Worm (Caenorhabditis elegans): ENCODE data around the gene Y59H11AR.3.

The Y59H11AR.3 gene

ce11 chrIV:8597504-8597903, 2.3 kb upstream of the Y59H11AR.3 start (continued):
- TF ChIP-seq ztf-11 (tag; optimal IDR thresholded peaks at IDR 0.05) (no peak), egl-27 (tag; optimal IDR thresholded peaks at IDR 0.05) (no peak), unc-30 (tag; optimal IDR thresholded peaks at IDR 0.05) (no peak), nhr-237 (tag; optimal IDR thresholded peaks at IDR 0.05) (no peak), ceh-90 (tag; optimal IDR thresholded peaks at IDR 0.05) (no peak), hlh-4 (tag; optimal IDR thresholded peaks at IDR 0.05) (no peak), aly-2 (tag; optimal IDR thresholded peaks at IDR 0.05) (no peak), nhr-84 (tag; optimal IDR thresholded peaks at IDR 0.05) (no peak), unc-62 (GFP tag; optimal IDR thresholded peaks at IDR 0.05) (no peak), unc-86 (tag; optimal IDR thresholded peaks at IDR 0.05) (no peak), pag-3 (tag; optimal IDR thresholded peaks at IDR 0.05; ENCODE audit: borderline replicate concordance, insufficient read depth) (no peak), ceh-82 (tag; optimal IDR thresholded peaks at IDR 0.05) (peak in 2 of 3 experiments; percentile 3 to 39), lir-3 (tag; optimal IDR thresholded peaks at IDR 0.05; ENCODE audit: poor library complexity) (peak; percentile 0), F16B12.6 (tag; optimal IDR thresholded peaks at IDR 0.05) (no peak), tlp-1 (tag; optimal IDR thresholded peaks at IDR 0.05) (no peak), dsc-1 (tag; optimal IDR thresholded peaks at IDR 0.05) (no peak), Y116A8C.19 (tag; optimal IDR thresholded peaks at IDR 0.05; ENCODE audit: borderline replicate concordance) (no peak), aha-1 (tag; optimal IDR thresholded peaks at IDR 0.05) (no peak), snpc-4 (tag; optimal IDR thresholded peaks at IDR 0.05) (no peak), mep-1 (tag; optimal IDR thresholded peaks at IDR 0.05) (peak; percentile 58), lin-35 (GFP tag; optimal IDR thresholded peaks at IDR 0.05) (peak; percentile 2 to 36), fkh-8 (tag; optimal IDR thresholded peaks at IDR 0.05) (no peak), snu-23 (GFP tag; optimal IDR thresholded peaks at IDR 0.05) (peak; percentile 48), nhr-76 (tag; optimal IDR thresholded peaks at IDR 0.05) (no peak), ama-1 (optimal IDR thresholded peaks at IDR 0.05) (no peak), tbx-2 (tag; optimal IDR thresholded peaks at IDR 0.05) (no peak), nhr-85 (tag) (peak; percentile 19), dpl-1 (GFP tag; optimal IDR thresholded peaks at IDR 0.05) (peak in 1 of 3 experiments; percentile 21), nhr-20 (tag; optimal IDR thresholded peaks at IDR 0.05) (no peak), blmp-1 (tag; optimal IDR thresholded peaks at IDR 0.05) (peak; percentile 86), vab-15 (tag; optimal IDR thresholded peaks at IDR 0.05) (no peak), zip-4 (GFP tag; optimal IDR thresholded peaks at IDR 0.05) (no peak), pqm-1 (tag; optimal IDR thresholded peaks at IDR 0.05) (no peak), irx-1 (tag; optimal IDR thresholded peaks at IDR 0.05) (no peak), lin-14 (GFP tag; optimal IDR thresholded peaks at IDR 0.05) (peak; percentile 62), ceh-63 (GFP tag; optimal IDR thresholded peaks at IDR 0.05) (no peak), lsy-2 (tag; optimal IDR thresholded peaks at IDR 0.05) (peak; percentile 29 to 58), efl-1 (optimal IDR thresholded peaks at IDR 0.05) (peak; percentile 63 to 82), efl-1 (GFP tag; optimal IDR thresholded peaks at IDR 0.05 in 1 of 2) (peak in 1 of 2 experiments; percentile 12), elt-2 (tag; optimal IDR thresholded peaks at IDR 0.05) (no peak), sup-37 (GFP tag; optimal IDR thresholded peaks at IDR 0.05) (no peak), ztf-4 (tag; optimal IDR thresholded peaks at IDR 0.05) (no peak), lin-15B (tag; optimal IDR thresholded peaks at IDR 0.05) (no peak)

- no peak for TF ChIP-seq ceh-88 (GFP tag; IDR thresholded peaks at IDR 0.05)
- no peak for TF ChIP-seq mep-1 (tag; optimal IDR thresholded peaks at IDR 0.05)
- TF ChIP-seq C34B4.2 (tag; optimal IDR thresholded peaks at IDR 0.05) = no peak
- no peak for TF ChIP-seq aly-2 (tag; optimal IDR thresholded peaks at IDR 0.05)
- TF ChIP-seq lin-35 (GFP tag; optimal IDR thresholded peaks at IDR 0.05) = no peak
- TF ChIP-seq mdl-1 (tag; optimal IDR thresholded peaks at IDR 0.05) = no peak
- TF ChIP-seq mef-2 (tag; optimal IDR thresholded peaks at IDR 0.05) = no peak
- no peak for TF ChIP-seq ztf-4 (tag; optimal IDR thresholded peaks at IDR 0.05)
- TF ChIP-seq C04F5.9 (tag; optimal IDR thresholded peaks at IDR 0.05) = no peak
- no peak for TF ChIP-seq lin-39 (tag; optimal IDR thresholded peaks at IDR 0.05)
- no peak for TF ChIP-seq lir-3 (tag; optimal IDR thresholded peaks at IDR 0.05; ENCODE audit: poor library complexity)
- no peak for TF ChIP-seq pax-3 (tag; optimal IDR thresholded peaks at IDR 0.05)
Observed at ce11 chrIV:8595767-8596166, 550 bp upstream of the Y59H11AR.3 start, which contains the start of gene clec-181. clec-181 (plus strand) TSS chrIV:8596067.
